Worm (Caenorhabditis elegans) whole organism, young adult: Measurements from ENCODE around the gene hlh-14.
A peak's percentile ranks its signal among the peaks of the same experiment; 100 is the strongest.
"Not testable (repeated sequence)": the region's sequence is repeated elsewhere in the genome, so short reads cannot be mapped to it uniquely, and the experiment has no call there.

Experiments used
- B0261.1 ChIP-seq: sonication (generic microtip); optimal IDR thresholded peaks from 2 replicates; lab custom pipeline; 2016; ENCODE audit warnings: mild to moderate bottlenecking, missing genetic modification characterization, moderate library complexity, missing compliant biosample characterization
- F57C9.4 ChIP-seq: sonication (generic microtip); optimal IDR thresholded peaks from 2 replicates; lab custom pipeline; 2017; ENCODE audit warnings: mild to moderate bottlenecking, missing genetic modification characterization, missing compliant biosample characterization
- ama-1 ChIP-seq, 3 experiments: fragments of 150-350 bp in 1 of 3; sonication (generic microtip) in 2 of 3; optimal IDR thresholded peaks; 2 replicates each; lab custom pipeline; 2014 to 2018; ENCODE audit warnings: missing biosample characterization in 2 of 3, missing genetic modification characterization in 2 of 3, missing genetic modification reagents in 2 of 3
- lin-35 ChIP-seq, 3 experiments: fragments of 150-350 bp in 2 of 3; sonication (generic microtip) in 1 of 3; optimal IDR thresholded peaks; 2 replicates each; lab custom pipeline; 2014 to 2018; ENCODE audit warnings: missing biosample characterization in 3 of 3, missing genetic modification characterization in 3 of 3, missing genetic modification reagents in 3 of 3
- lir-1 ChIP-seq: fragments of 200-800 bp; sonication (Bioruptor generic); conservative IDR thresholded peaks from 2 replicates; pipeline ENCODE4 v1.3.6; 2022; ENCODE audit warnings: missing genetic modification reagents, missing genetic modification characterization, missing compliant biosample characterization
- mes-4 ChIP-seq: sonication (generic microtip); optimal IDR thresholded peaks from 2 replicates; lab custom pipeline; 2016; ENCODE audit warnings: missing genotype, missing genetic modification characterization, missing compliant biosample characterization
- nfya-2 ChIP-seq: fragments of 200-800 bp; sonication (Bioruptor generic); IDR thresholded peaks from 2 replicates; pipeline ENCODE4 v1.3.6; 2022; ENCODE audit warnings: missing genetic modification reagents, missing genetic modification characterization, missing compliant biosample characterization
- pha-4 ChIP-seq: fragments of 150-350 bp; sonication (generic microtip); optimal IDR thresholded peaks from 2 replicates; lab custom pipeline; 2014; ENCODE audit warnings: missing biosample characterization, missing genetic modification reagents, missing genetic modification characterization
- rcor-1 ChIP-seq: fragments of 200-800 bp; sonication (Bioruptor generic); IDR thresholded peaks from 2 replicates; pipeline ENCODE4 v1.3.6; 2022; ENCODE audit warnings: missing genetic modification reagents, missing genetic modification characterization, missing compliant biosample characterization
- snpc-4 ChIP-seq, 5 experiments: fragments of 150-350 bp in 1 of 5; sonication (generic microtip) in 4 of 5; optimal IDR thresholded peaks; 2 replicates each; lab custom pipeline; 2014 to 2018; ENCODE audit warnings: missing genetic modification characterization in 5 of 5, missing biosample characterization in 3 of 5, antibody characterized with exemption in 2 of 5, mild to moderate bottlenecking in 2 of 5, missing compliant biosample characterization in 2 of 5, missing genotype in 2 of 5, moderate library complexity in 2 of 5, missing genetic modification reagents in 1 of 5
- somi-1 ChIP-seq: fragments of 200-800 bp; sonication (Bioruptor generic); optimal IDR thresholded peaks from 2 replicates; lab custom pipeline; 2018; ENCODE audit warnings: mild to moderate bottlenecking, missing genetic modification characterization, missing compliant biosample characterization
- zfh-2 ChIP-seq: fragments of 200-800 bp; sonication (Bioruptor generic); conservative IDR thresholded peaks from 2 replicates; pipeline ENCODE4 v1.3.6; 2022; ENCODE audit warnings: missing genetic modification reagents, missing genetic modification characterization, missing compliant biosample characterization

ce11 chrII:5692919-5693318 lies 45.8 kb downstream of the hlh-14 start:
- TF ChIP-seq ama-1 (optimal IDR thresholded peaks at IDR 0.05; lab: Kevin White, UChicago); ama-1 (GFP tag; optimal IDR thresholded peaks at IDR 0.05; lab: Kevin White, UChicago); snpc-4 (GFP tag; optimal IDR thresholded peaks at IDR 0.05; lab: Kevin White, UChicago); lin-35 (GFP tag; optimal IDR thresholded peaks at IDR 0.05; lab: Kevin White, UChicago); F57C9.4 (tag; lab: Kevin White, UChicago); somi-1; nfya-2 (GFP tag; lab: Robert Waterston, UW); zfh-2; lir-1 (GFP tag; lab: Robert Waterston, UW); pha-4 (tag; lab: Kevin White, UChicago); rcor-1 (GFP tag; lab: Robert Waterston, UW); mes-4 (tag; lab: Kevin White, UChicago); B0261.1 (tag; lab: Kevin White, UChicago): not testable (repeated sequence)
- TF ChIP-seq snpc-4 (tag; optimal IDR thresholded peaks at IDR 0.05; lab: Kevin White, UChicago), result peak in 2 of 4 experiments; percentile 64 to 82
